Fruit fly (Drosophila melanogaster): ENCODE results near the gene Culd.

DNA sequence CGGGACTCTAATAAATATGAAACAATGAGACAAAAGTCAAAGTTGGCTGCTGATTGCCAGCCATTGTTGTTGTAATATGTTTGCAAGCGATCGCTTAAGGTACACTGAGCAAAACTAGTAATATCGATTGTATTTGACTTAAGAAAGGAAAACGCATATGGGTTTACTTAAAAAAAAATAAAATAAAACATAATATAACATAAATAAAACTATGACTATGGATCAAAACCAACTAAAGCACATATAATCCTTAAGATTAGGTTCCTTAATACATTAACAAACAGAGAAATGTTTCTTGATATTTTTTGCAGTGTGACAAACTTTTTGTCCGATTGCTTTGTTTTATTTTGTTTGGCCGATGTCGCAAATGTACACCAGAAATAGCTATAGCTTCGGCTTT is 22.5 kb downstream of the Culd start:
- no peak for TF ChIP-seq CG7045 (GFP tag; optimal IDR thresholded peaks at IDR 0.05)
- no peak for TF ChIP-seq Clk (GFP tag; optimal IDR thresholded peaks at IDR 0.05)
- TF ChIP-seq kay (GFP tag; ENCODE audit: borderline replicate concordance), result no peak
- no peak for TF ChIP-seq Hr96 (GFP tag; optimal IDR thresholded peaks at IDR 0.05)
- TF ChIP-seq ovo (GFP tag; optimal IDR thresholded peaks at IDR 0.05), result no peak

All from whole organism, adult.